Fruit fly (Drosophila melanogaster) whole organism, larva: ENCODE measurements around the gene CaMKI.

Source experiments
- noc ChIP-seq: fragments of 200-800 bp; sonication (Bioruptor generic); optimal IDR thresholded peaks from 3 replicates; lab custom pipeline; 2019; ENCODE audit warnings: missing biosample characterization, mild to moderate bottlenecking, missing genetic modification characterization, moderate library complexity

The CaMKI gene

dm6 chr4:445113-445718 lies at the start of gene CaMKI:
Gene CaMKI (plus strand): TSS chr4:445504.
- TF ChIP-seq noc (tag; lab: Kevin White, UChicago): no peak

dm6 chr4:395505-395868 lies 49.8 kb upstream of the CaMKI start, which contains the start of gene dati:
Gene dati (minus strand): TSS chr4:395605.
- TF ChIP-seq noc (tag; lab: Kevin White, UChicago): no peak

dm6 chr4:395869-396568 lies 49.3 kb upstream of the CaMKI start:
- no peak for TF ChIP-seq noc (tag; lab: Kevin White, UChicago)

dm6 chr4:398555-398954 lies 46.7 kb upstream of the CaMKI start:
- TF ChIP-seq noc (tag; lab: Kevin White, UChicago): no peak

- no peak for TF ChIP-seq noc (tag; lab: Kevin White, UChicago)
Observed at dm6 chr4:402928-403575, 42.3 kb upstream of the CaMKI start.

- TF ChIP-seq noc (tag; lab: Kevin White, UChicago): no peak
Observed at dm6 chr4:404325-404724, 41.0 kb upstream of the CaMKI start.

- TF ChIP-seq noc (tag; lab: Kevin White, UChicago): no peak
Observed at dm6 chr4:405225-405624, 40.1 kb upstream of the CaMKI start.

- TF ChIP-seq noc (tag; lab: Kevin White, UChicago): no peak
Observed at dm6 chr4:406330-406729, 39.0 kb upstream of the CaMKI start.

dm6 chr4:406843-407242 lies 38.5 kb upstream of the CaMKI start:
- no peak for TF ChIP-seq noc (tag; lab: Kevin White, UChicago)

- TF ChIP-seq noc (tag; lab: Kevin White, UChicago): no peak
Observed at dm6 chr4:411513-411912, 33.8 kb upstream of the CaMKI start.

- TF ChIP-seq noc (tag; lab: Kevin White, UChicago): no peak
Observed at dm6 chr4:416288-416687, 29.0 kb upstream of the CaMKI start.

- no peak for TF ChIP-seq noc (tag; lab: Kevin White, UChicago)
Observed at dm6 chr4:418701-419100, 26.6 kb upstream of the CaMKI start.

- no peak for TF ChIP-seq noc (tag; lab: Kevin White, UChicago)
Observed at dm6 chr4:421025-421424, 24.3 kb upstream of the CaMKI start.

dm6 chr4:421772-422171 lies 23.5 kb upstream of the CaMKI start:
- TF ChIP-seq noc (tag; lab: Kevin White, UChicago): no peak

dm6 chr4:423338-423737 lies 22.0 kb upstream of the CaMKI start:
- TF ChIP-seq noc (tag; lab: Kevin White, UChicago): no peak

dm6 chr4:424630-425327 lies 20.5 kb upstream of the CaMKI start:
- no peak for TF ChIP-seq noc (tag; lab: Kevin White, UChicago)
